Worm (Caenorhabditis elegans) whole organism, early embryonic: ENCODE results near the gene T04B8.1.

Source experiments
- B0310.2 ChIP-seq: sonication (generic microtip); optimal IDR thresholded peaks from 2 replicates; lab custom pipeline; 2016; ENCODE audit warnings: mild to moderate bottlenecking, missing genetic modification characterization, missing compliant biosample characterization
- ceh-36 ChIP-seq: sonication (generic microtip); optimal IDR thresholded peaks from 2 replicates; lab custom pipeline; 2016; ENCODE audit warnings: missing genetic modification characterization, inconsistent platforms, missing compliant biosample characterization
- flt-1 ChIP-seq: fragments of 200-800 bp; sonication (Bioruptor generic); IDR thresholded peaks from 2 replicates; pipeline ENCODE4 v1.3.6; 2022; ENCODE audit warnings: missing genetic modification characterization, missing compliant biosample characterization
- hnd-1 ChIP-seq: sonication (generic microtip); optimal IDR thresholded peaks from 2 replicates; lab custom pipeline; 2016; ENCODE audit warnings: missing genetic modification characterization, missing compliant biosample characterization
- pes-1 ChIP-seq: fragments of 200-800 bp; sonication (Bioruptor generic); IDR thresholded peaks from 2 replicates; pipeline ENCODE4 v1.3.6; 2022; ENCODE audit warnings: missing genetic modification reagents, missing genetic modification characterization, missing compliant biosample characterization

DNA sequence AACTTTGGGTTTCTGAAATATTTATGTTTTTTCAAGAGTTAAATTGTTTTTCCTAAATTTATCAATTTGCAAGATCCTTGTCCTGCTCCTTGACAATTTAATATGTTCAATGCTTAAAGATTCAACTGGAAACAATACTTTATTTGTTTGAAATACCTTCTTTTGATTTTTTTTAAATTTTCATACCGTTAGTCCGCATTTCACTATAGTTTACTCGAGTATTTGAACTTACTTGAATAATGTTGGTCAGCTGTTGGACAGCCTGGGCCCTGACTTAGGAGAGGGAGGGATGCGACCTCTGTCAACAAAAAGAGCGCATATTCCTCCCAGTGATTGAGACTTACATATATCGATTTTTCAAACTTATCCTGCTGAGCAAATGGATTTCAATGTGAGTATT, 28.1 kb upstream of the T04B8.1 start, which contains the start of gene W04H10.5:
- no peak for TF ChIP-seq pes-1 (GFP tag; lab: Robert Waterston, UW)
- TF ChIP-seq hnd-1 (tag; lab: Kevin White, UChicago) = no peak
- TF ChIP-seq B0310.2 (tag; lab: Kevin White, UChicago) = no peak
- no peak for TF ChIP-seq flt-1 (GFP tag; lab: Robert Waterston, UW)
- no peak for TF ChIP-seq ceh-36
